Fruit fly (Drosophila melanogaster): ENCODE results near the gene ValRS-m.

ValRS-m gene

dm6 chr3L:8925679-8926078, 38.9 kb downstream of the ValRS-m start (continued):
- TF ChIP-seq Asciz (GFP tag; optimal IDR thresholded peaks at IDR 0.05) (peak; percentile 85), CG1233 (GFP tag; optimal IDR thresholded peaks at IDR 0.05) (peak; percentile 25), CG9932 (GFP tag; IDR thresholded peaks at IDR 0.05) (no peak), CG10959 (GFP tag; IDR thresholded peaks at IDR 0.05) (no peak), CG8388 (GFP tag; optimal IDR thresholded peaks at IDR 0.05) (peak; percentile 4), danr (GFP tag; IDR thresholded peaks at IDR 0.05) (no peak), CG2889 (GFP tag; IDR thresholded peaks at IDR 0.05) (no peak), CG8924 (tag; optimal IDR thresholded peaks at IDR 0.05) (no peak), Mrtf (GFP tag; IDR thresholded peaks at IDR 0.05) (no peak), CG12299 (tag; optimal IDR thresholded peaks at IDR 0.05) (peak; percentile 18), CG3995 (GFP tag; optimal IDR thresholded peaks at IDR 0.05) (no peak), CG17328 (GFP tag; IDR thresholded peaks at IDR 0.05) (peak; percentile 12; the same call in 1 of the 2 replicates), CG4707 (GFP tag; optimal IDR thresholded peaks at IDR 0.05) (peak; percentile 67), CG12744 (GFP tag; optimal IDR thresholded peaks at IDR 0.05) (no peak), CG15601 (tag; optimal IDR thresholded peaks at IDR 0.05) (peak; percentile 88), MTF-1 (GFP tag; optimal IDR thresholded peaks at IDR 0.05; ENCODE audit: borderline replicate concordance) (peak; percentile 10), Stat92E (GFP tag; optimal IDR thresholded peaks at IDR 0.05) (peak in 1 of 3 experiments; percentile 47), her (GFP tag; optimal IDR thresholded peaks at IDR 0.05) (no peak), Myb (GFP tag; optimal IDR thresholded peaks at IDR 0.05) (no peak), salm (tag; optimal IDR thresholded peaks at IDR 0.05) (no peak), lilli (GFP tag; optimal IDR thresholded peaks at IDR 0.05) (no peak), CG42726 (GFP tag; IDR thresholded peaks at IDR 0.05; ENCODE audit: partially characterized antibody) (no peak), CG17361 (GFP tag; IDR thresholded peaks at IDR 0.05) (no peak), CG10147 (GFP tag; optimal IDR thresholded peaks at IDR 0.05) (no peak), cas (GFP tag; IDR thresholded peaks at IDR 0.05) (no peak), grn (GFP tag; optimal IDR thresholded peaks at IDR 0.05) (peak; percentile 22), CG12942 (GFP tag; optimal IDR thresholded peaks at IDR 0.05) (no peak), gcm (GFP tag; optimal IDR thresholded peaks at IDR 0.05) (no peak), tup (GFP tag; optimal IDR thresholded peaks at IDR 0.05) (peak; percentile 20), wek (GFP tag; optimal IDR thresholded peaks at IDR 0.05) (peak; percentile 56), CG4854 (GFP tag; optimal IDR thresholded peaks at IDR 0.05) (no peak), Awh (GFP tag; IDR thresholded peaks at IDR 0.05) (peak; percentile 87), pros (GFP tag; optimal IDR thresholded peaks at IDR 0.05) (no peak), CG12659 (GFP tag; optimal IDR thresholded peaks at IDR 0.05) (peak; percentile 3), fd3F (GFP tag; optimal IDR thresholded peaks at IDR 0.05) (no peak), ato (GFP tag; IDR thresholded peaks at IDR 0.05; ENCODE audit: partially characterized antibody) (no peak), Neu2 (GFP tag; optimal IDR thresholded peaks at IDR 0.05; ENCODE audit: borderline replicate concordance) (no peak), CG4617 (GFP tag; optimal IDR thresholded peaks at IDR 0.05; ENCODE audit: borderline replicate concordance) (no peak), Hand (GFP tag; optimal IDR thresholded peaks at IDR 0.05) (no peak), CG3838 (GFP tag; optimal IDR thresholded peaks at IDR 0.05) (no peak), CG30403 (GFP tag; optimal IDR thresholded peaks at IDR 0.05) (no peak), CG5953 (GFP tag; IDR thresholded peaks at IDR 0.05) (0 out of 2 replicates have a peak, but pooled peaks have one; percentile 25), CG1792 (GFP tag; optimal IDR thresholded peaks at IDR 0.05) (no peak), vfl (GFP tag; optimal IDR thresholded peaks at IDR 0.05) (no peak), repo (GFP tag; optimal IDR thresholded peaks at IDR 0.05) (no peak), ranshi (GFP tag; IDR thresholded peaks at IDR 0.05) (no peak), chn (GFP tag; optimal IDR thresholded peaks at IDR 0.05) (no peak), emc (GFP tag; optimal IDR thresholded peaks at IDR 0.05) (no peak), CG14441 (GFP tag; IDR thresholded peaks at IDR 0.05) (no peak), wdn (GFP tag; IDR thresholded peaks at IDR 0.05) (no peak), ewg (GFP tag; optimal IDR thresholded peaks at IDR 0.05) (peak; percentile 10)

Measured in whole organism, embryonic.